Worm (Caenorhabditis elegans): ENCODE results near the gene ced-10.

DNA sequence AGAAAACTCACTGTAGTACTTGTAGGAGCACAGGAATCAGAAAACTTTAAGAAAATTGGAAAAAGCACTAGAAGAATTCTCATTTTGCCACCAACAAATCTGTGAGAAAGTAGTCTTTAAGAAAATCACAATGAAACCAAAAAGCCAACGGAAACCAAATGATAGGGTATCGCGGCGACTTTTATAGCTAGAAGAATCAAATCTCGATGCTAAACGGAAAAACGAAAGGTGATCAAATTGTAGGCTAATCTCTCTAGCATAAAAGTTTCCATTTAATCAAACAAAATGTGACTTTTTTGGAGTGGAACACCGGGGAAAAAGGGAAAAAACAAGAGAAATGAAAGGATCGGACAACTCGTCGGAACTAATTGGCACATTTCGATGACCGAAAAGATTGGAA lies 13.0 kb downstream of the ced-10 start, which contains the start of gene C09G12.17:
- no peak for TF ChIP-seq aly-2 (tag; optimal IDR thresholded peaks at IDR 0.05)
- TF ChIP-seq lsy-2 (tag; optimal IDR thresholded peaks at IDR 0.05) = no peak
- TF ChIP-seq ztf-11 (tag; optimal IDR thresholded peaks at IDR 0.05) = no peak
- TF ChIP-seq nhr-237 (tag; optimal IDR thresholded peaks at IDR 0.05) = no peak
- TF ChIP-seq ztf-4 (tag; optimal IDR thresholded peaks at IDR 0.05) = no peak
- no peak for TF ChIP-seq fos-1 (tag; optimal IDR thresholded peaks at IDR 0.05)
- no peak for TF ChIP-seq crh-2 (tag; optimal IDR thresholded peaks at IDR 0.05)
- no peak for TF ChIP-seq ztf-1 (GFP tag; conservative IDR thresholded peaks at IDR 0.05)
- TF ChIP-seq mdl-1 (tag; optimal IDR thresholded peaks at IDR 0.05) = no peak
- TF ChIP-seq nhr-23 (tag; optimal IDR thresholded peaks at IDR 0.05) = no peak
- no peak for TF ChIP-seq nhr-77 (tag; optimal IDR thresholded peaks at IDR 0.05)
- TF ChIP-seq dmd-4 (tag; optimal IDR thresholded peaks at IDR 0.05) = no peak
- no peak for TF ChIP-seq nhr-11 (tag; optimal IDR thresholded peaks at IDR 0.05)
- no peak for TF ChIP-seq ceh-82 (tag; optimal IDR thresholded peaks at IDR 0.05)
